Fruit fly (Drosophila melanogaster) whole organism, embryonic: ENCODE measurements around the gene ND-PDSW.
A peak's percentile ranks its signal among the peaks of the same experiment; 100 is the strongest.

Source experiments
- Ada2b ChIP-seq: fragments of 200-800 bp; sonication (Bioruptor generic); IDR thresholded peaks from 2 replicates; pipeline ENCODE4 v1.3.6; 2022; ENCODE audit warnings: missing biosample characterization, missing genetic modification characterization
- CG10462 ChIP-seq: fragments of 200-800 bp; sonication (Bioruptor generic); optimal IDR thresholded peaks from 2 replicates; lab custom pipeline; 2016; ENCODE audit warnings: missing biosample characterization, missing genetic modification characterization
- CG11456 ChIP-seq: fragments of 200-800 bp; sonication (Bioruptor generic); IDR thresholded peaks from 3 replicates; pipeline ENCODE4 v1.3.6; 2022; ENCODE audit warnings: missing biosample characterization, missing genetic modification characterization
- CG11695 ChIP-seq: fragments of 200-800 bp; sonication (Bioruptor generic); IDR thresholded peaks from 3 replicates; pipeline ENCODE4 v1.3.6; 2022; ENCODE audit warnings: missing biosample characterization, missing genetic modification characterization
- CG12769 ChIP-seq: fragments of 200-800 bp; sonication (Bioruptor generic); optimal IDR thresholded peaks from 2 replicates; lab custom pipeline; 2019; ENCODE audit warnings: missing biosample characterization, mild to moderate bottlenecking, missing genetic modification characterization, moderate library complexity
- CG13287 ChIP-seq: fragments of 200-800 bp; sonication (Bioruptor generic); IDR thresholded peaks from 2 replicates; pipeline ENCODE4 v1.3.6; 2022; ENCODE audit warnings: missing biosample characterization, missing genetic modification characterization; ENCODE audit not compliant: partially characterized antibody
- CG13624 ChIP-seq: fragments of 200-800 bp; sonication (Bioruptor generic); optimal IDR thresholded peaks from 2 replicates; lab custom pipeline; 2016; ENCODE audit warnings: missing biosample characterization, missing genetic modification characterization
- CG14710 ChIP-seq: fragments of 200-800 bp; sonication (Bioruptor generic); optimal IDR thresholded peaks from 3 replicates; lab custom pipeline; 2019; ENCODE audit warnings: missing biosample characterization, mild to moderate bottlenecking, missing genetic modification characterization, moderate library complexity
- CG1603 ChIP-seq: fragments of 200-800 bp; sonication (Bioruptor generic); optimal IDR thresholded peaks from 2 replicates; lab custom pipeline; 2019; ENCODE audit warnings: missing biosample characterization, mild to moderate bottlenecking, missing genetic modification characterization, moderate library complexity
- CG17328 ChIP-seq: fragments of 200-800 bp; sonication (Bioruptor generic); IDR thresholded peaks from 2 replicates; pipeline ENCODE4 v1.3.6; 2022; ENCODE audit warnings: missing biosample characterization, missing genetic modification characterization
- CG2678 ChIP-seq: fragments of 200-800 bp; sonication (Bioruptor generic); optimal IDR thresholded peaks from 3 replicates; lab custom pipeline; 2019; ENCODE audit warnings: missing biosample characterization, mild to moderate bottlenecking, missing genetic modification characterization, moderate library complexity
- CG30431 ChIP-seq: fragments of 200-800 bp; sonication (Bioruptor generic); optimal IDR thresholded peaks from 2 replicates; lab custom pipeline; 2017; ENCODE audit warnings: missing biosample characterization, missing genetic modification characterization
- CG33557 ChIP-seq: fragments of 200-800 bp; sonication (Bioruptor generic); optimal IDR thresholded peaks from 2 replicates; lab custom pipeline; 2019; ENCODE audit warnings: missing biosample characterization, mild to moderate bottlenecking, missing genetic modification characterization, moderate library complexity
- CG34376 ChIP-seq: fragments of 200-800 bp; sonication (Bioruptor generic); optimal IDR thresholded peaks from 2 replicates; lab custom pipeline; 2018; ENCODE audit warnings: missing biosample characterization, mild to moderate bottlenecking, missing genetic modification characterization
- CG42726 ChIP-seq: fragments of 200-800 bp; sonication (Bioruptor generic); IDR thresholded peaks from 2 replicates; pipeline ENCODE4 v1.3.6; 2022; ENCODE audit warnings: missing biosample characterization, missing genetic modification characterization; ENCODE audit not compliant: partially characterized antibody
- CG43689 ChIP-seq: fragments of 200-800 bp; sonication (Bioruptor generic); IDR thresholded peaks from 2 replicates; pipeline ENCODE4 v1.3.6; 2022; ENCODE audit warnings: missing biosample characterization, missing genetic modification characterization
- CG4424 ChIP-seq: fragments of 200-800 bp; sonication (Bioruptor generic); optimal IDR thresholded peaks from 3 replicates; lab custom pipeline; 2016; ENCODE audit warnings: missing biosample characterization, missing genetic modification characterization
- CG4854 ChIP-seq: fragments of 200-800 bp; sonication (Bioruptor generic); optimal IDR thresholded peaks from 2 replicates; lab custom pipeline; 2016; ENCODE audit warnings: missing biosample characterization, missing genetic modification characterization, inconsistent platforms
- CG6683 ChIP-seq: fragments of 200-800 bp; sonication (Bioruptor generic); optimal IDR thresholded peaks from 2 replicates; lab custom pipeline; 2017; ENCODE audit warnings: missing biosample characterization, mild to moderate bottlenecking, missing genetic modification characterization, missing genetic modification reagents
- CG6765 ChIP-seq: fragments of 200-800 bp; sonication (Bioruptor generic); optimal IDR thresholded peaks from 3 replicates; lab custom pipeline; 2017; ENCODE audit warnings: missing biosample characterization, mild to moderate bottlenecking, missing genetic modification characterization
- CG7357 ChIP-seq: fragments of 200-800 bp; sonication (Bioruptor generic); IDR thresholded peaks from 3 replicates; pipeline ENCODE4 v1.3.6; 2022; ENCODE audit warnings: missing biosample characterization, missing genetic modification characterization
- CG7839 ChIP-seq: fragments of 200-800 bp; sonication (Bioruptor generic); optimal IDR thresholded peaks from 3 replicates; lab custom pipeline; 2018; ENCODE audit warnings: missing biosample characterization, mild to moderate bottlenecking, missing genetic modification characterization, moderate library complexity
- CG9727 ChIP-seq: fragments of 200-800 bp; sonication (Bioruptor generic); optimal IDR thresholded peaks from 3 replicates; lab custom pipeline; 2017; ENCODE audit warnings: missing biosample characterization, mild to moderate bottlenecking, missing genetic modification characterization
- CG9797 ChIP-seq: fragments of 200-800 bp; sonication (Bioruptor generic); optimal IDR thresholded peaks from 3 replicates; lab custom pipeline; 2018; ENCODE audit warnings: missing biosample characterization, mild to moderate bottlenecking, missing genetic modification characterization
- CG9817 ChIP-seq: fragments of 200-800 bp; sonication (Bioruptor generic); optimal IDR thresholded peaks from 2 replicates; lab custom pipeline; 2018; ENCODE audit warnings: missing biosample characterization, mild to moderate bottlenecking, missing genetic modification characterization, moderate library complexity
- Camta ChIP-seq: fragments of 200-800 bp; sonication (Bioruptor generic); optimal IDR thresholded peaks from 2 replicates; lab custom pipeline; 2016; ENCODE audit warnings: missing biosample characterization, missing genetic modification characterization
- GATAe ChIP-seq: fragments of 200-800 bp; sonication (Bioruptor generic); conservative IDR thresholded peaks from 2 replicates; pipeline ENCODE4 v1.3.6; 2022; ENCODE audit warnings: missing biosample characterization, missing genetic modification characterization
- NFAT ChIP-seq: fragments of 200-800 bp; sonication (Bioruptor generic); IDR thresholded peaks from 2 replicates; pipeline ENCODE4 v1.3.6; 2022; ENCODE audit warnings: missing biosample characterization, missing genetic modification characterization
- PHDP ChIP-seq: fragments of 200-800 bp; sonication (Bioruptor generic); optimal IDR thresholded peaks from 3 replicates; lab custom pipeline; 2018; ENCODE audit warnings: missing biosample characterization, mild to moderate bottlenecking, missing genetic modification characterization, moderate library complexity
- Pdp1 ChIP-seq, 2 experiments: fragments of 200-800 bp; sonication (Bioruptor generic); optimal IDR thresholded peaks; 3 replicates each; lab custom pipeline; 2016; ENCODE audit warnings: missing biosample characterization in 2 of 2, missing genetic modification characterization in 2 of 2, mild to moderate bottlenecking in 1 of 2, moderate library complexity in 1 of 2
- Rfx ChIP-seq: fragments of 200-800 bp; sonication (Bioruptor generic); IDR thresholded peaks from 2 replicates; pipeline ENCODE4 v1.3.6; 2022; ENCODE audit warnings: missing biosample characterization, missing genetic modification characterization
- Ssrp ChIP-seq: fragments of 200-800 bp; sonication (Bioruptor generic); optimal IDR thresholded peaks from 2 replicates; lab custom pipeline; 2018; ENCODE audit warnings: missing biosample characterization, mild to moderate bottlenecking, missing genetic modification characterization, moderate library complexity
- TFAM ChIP-seq: fragments of 200-800 bp; sonication (Bioruptor generic); optimal IDR thresholded peaks from 2 replicates; lab custom pipeline; 2017; ENCODE audit warnings: missing biosample characterization, missing genetic modification characterization, inconsistent platforms
- chinmo ChIP-seq: fragments of 200-800 bp; sonication (Bioruptor generic); IDR thresholded peaks from 4 replicates; pipeline ENCODE4 v1.3.6; 2022; ENCODE audit warnings: missing biosample characterization, missing genetic modification characterization; ENCODE audit not compliant: partially characterized antibody
- dmrt99B ChIP-seq: fragments of 200-800 bp; sonication (Bioruptor generic); optimal IDR thresholded peaks from 2 replicates; lab custom pipeline; 2018; ENCODE audit warnings: missing biosample characterization, mild to moderate bottlenecking, missing genetic modification characterization, moderate library complexity
- ftz-f1 ChIP-seq: fragments of 200-800 bp; sonication (Bioruptor generic); optimal IDR thresholded peaks from 2 replicates; lab custom pipeline; 2016; ENCODE audit warnings: missing biosample characterization, missing genetic modification characterization
- gem ChIP-seq: fragments of 200-800 bp; sonication (Bioruptor generic); optimal IDR thresholded peaks from 2 replicates; lab custom pipeline; 2019; ENCODE audit warnings: missing biosample characterization, mild to moderate bottlenecking, missing genetic modification characterization, moderate library complexity
- gro ChIP-seq: fragments of 200-800 bp; sonication (Bioruptor generic); optimal IDR thresholded peaks from 2 replicates; lab custom pipeline; 2016; ENCODE audit warnings: missing biosample characterization, missing genetic modification characterization
- gt ChIP-seq: fragments of 200-800 bp; sonication (Bioruptor generic); IDR thresholded peaks from 2 replicates; pipeline ENCODE4 v1.3.6; 2022; ENCODE audit warnings: missing biosample characterization, missing genetic modification characterization
- ham ChIP-seq: fragments of 200-800 bp; sonication (Bioruptor generic); IDR thresholded peaks from 2 replicates; pipeline ENCODE4 v1.3.6; 2022; ENCODE audit warnings: missing biosample characterization, missing genetic modification characterization
- hkb ChIP-seq, 2 experiments: fragments of 200-800 bp in 1 of 2; fragments of >200 bp in 1 of 2; sonication (Bioruptor generic) in 1 of 2; IDR thresholded peaks in 1 of 2; optimal IDR thresholded peaks in 1 of 2; 2 replicates each; pipeline versions ENCODE4 v1.3.6 to Lab custom; 2017 to 2022; ENCODE audit warnings: missing biosample characterization in 1 of 2, missing genetic modification characterization in 1 of 2
- inv ChIP-seq: fragments of 200-800 bp; sonication (Bioruptor generic); IDR thresholded peaks from 2 replicates; pipeline ENCODE4 v1.3.6; 2022; ENCODE audit warnings: missing biosample characterization, missing genetic modification characterization; ENCODE audit not compliant: partially characterized antibody
- luna ChIP-seq: fragments of 200-800 bp; sonication (Bioruptor generic); optimal IDR thresholded peaks from 2 replicates; lab custom pipeline; 2016; ENCODE audit warnings: missing biosample characterization, missing genetic modification characterization
- nmo ChIP-seq: fragments of 200-800 bp; sonication (Bioruptor generic); optimal IDR thresholded peaks from 2 replicates; lab custom pipeline; 2018; ENCODE audit warnings: missing biosample characterization, mild to moderate bottlenecking, missing genetic modification characterization, moderate library complexity
- peb ChIP-seq: fragments of 200-800 bp; sonication (Bioruptor generic); IDR thresholded peaks from 2 replicates; pipeline ENCODE4 v1.3.6; 2022; ENCODE audit warnings: missing biosample characterization, missing genetic modification characterization
- pzg ChIP-seq: fragments of 200-800 bp; sonication (Bioruptor generic); optimal IDR thresholded peaks from 3 replicates; lab custom pipeline; 2018; ENCODE audit warnings: missing biosample characterization, mild to moderate bottlenecking, missing genetic modification characterization, moderate library complexity
- rib ChIP-seq: fragments of 200-800 bp; sonication (Bioruptor generic); IDR thresholded peaks from 2 replicates; pipeline ENCODE4 v1.3.6; 2022; ENCODE audit warnings: missing biosample characterization, missing genetic modification characterization
- tna ChIP-seq: fragments of 200-800 bp; sonication (Bioruptor generic); IDR thresholded peaks from 2 replicates; pipeline ENCODE4 v1.3.6; 2022; ENCODE audit warnings: missing biosample characterization, missing genetic modification characterization; ENCODE audit not compliant: partially characterized antibody
- yki ChIP-seq: fragments of >200 bp; optimal IDR thresholded peaks from 3 replicates; lab custom pipeline; 2018

ND-PDSW gene

dm6 chr2L:3416527-3417304, 49.2 kb upstream of the ND-PDSW start, which contains the start of gene CG31952 (continued):
- TF ChIP-seq CG1603 (no peak), gro (GFP tag; lab: Kevin White, UChicago) (peak; percentile 1), CG2678 (no peak), gem (peak; percentile 21), CG14710 (tag; lab: Kevin White, UChicago) (no peak), CG11456 (no peak), CG9817 (tag; lab: Kevin White, UChicago) (no peak), CG13624 (GFP tag; lab: Kevin White, UChicago) (no peak), rib (GFP tag; lab: Robert Waterston, UW) (no peak), CG33557 (GFP tag; lab: Kevin White, UChicago) (no peak), Ada2b (GFP tag; lab: Robert Waterston, UW) (0 out of 2 replicates have a peak, but pooled peaks have one; percentile 18), inv (GFP tag; lab: Robert Waterston, UW) (no peak), CG9797 (GFP tag; lab: Kevin White, UChicago) (no peak), CG6683 (GFP tag; lab: Kevin White, UChicago) (no peak), CG12769 (peak; percentile 20), Pdp1 (GFP tag; optimal IDR thresholded peaks at IDR 0.05; lab: Kevin White, UChicago) (peak in 1 of 2 experiments; percentile 42), CG7839 (peak; percentile 32), CG34376 (no peak), dmrt99B (peak; percentile 11), CG13287 (GFP tag; lab: Robert Waterston, UW) (no peak), gt (GFP tag; lab: Robert Waterston, UW) (no peak), ham (GFP tag; lab: Robert Waterston, UW) (no peak), CG42726 (GFP tag; lab: Robert Waterston, UW) (no peak), TFAM (GFP tag; lab: Kevin White, UChicago) (no peak), CG4854 (GFP tag; lab: Kevin White, UChicago) (no peak), Camta (GFP tag; lab: Kevin White, UChicago) (no peak), CG6765 (no peak), CG11695 (GFP tag; lab: Robert Waterston, UW) (peak; percentile 55; the same call in 2 of the 3 replicates), CG17328 (no peak), GATAe (GFP tag; lab: Robert Waterston, UW) (no peak), pzg (GFP tag; lab: Kevin White, UChicago) (no peak), luna (no peak), hkb (optimal IDR thresholded peaks at IDR 0.05; lab: Kevin White, UChicago) (no peak), hkb (GFP tag; IDR thresholded peaks at IDR 0.05; lab: Robert Waterston, UW) (peak; percentile 50), NFAT (GFP tag; lab: Robert Waterston, UW) (no peak), CG7357 (GFP tag; lab: Robert Waterston, UW) (no peak), CG30431 (no peak), yki (lab: Kevin White, UChicago) (no peak), nmo (GFP tag; lab: Kevin White, UChicago) (no peak), PHDP (tag; lab: Kevin White, UChicago) (no peak), peb (GFP tag; lab: Robert Waterston, UW) (no peak), chinmo (GFP tag; lab: Robert Waterston, UW) (peak; percentile 66; the same call in 2 of the 4 replicates), Rfx (0 out of 2 replicates have a peak, but pooled peaks have one; percentile 10), Ssrp (no peak), CG43689 (no peak), tna (GFP tag; lab: Robert Waterston, UW) (no peak), CG4424 (GFP tag; lab: Kevin White, UChicago) (no peak), CG10462 (GFP tag; lab: Kevin White, UChicago) (no peak), ftz-f1 (GFP tag; lab: Kevin White, UChicago) (no peak), CG9727 (GFP tag; lab: Kevin White, UChicago) (no peak)
